Worm (Caenorhabditis elegans): ENCODE results near the gene R144.10.

R144.10 gene

ce11 chrIII:4960204-4960603 is 41.9 kb downstream of the R144.10 start, which contains the start of gene C27F2.4:
C27F2.4 (minus strand) TSS chrIII:4960304.
- TF ChIP-seq zip-5 (tag; optimal IDR thresholded peaks at IDR 0.05) (no peak), pax-1 (tag; optimal IDR thresholded peaks at IDR 0.05) (no peak), unc-55 (GFP tag; optimal IDR thresholded peaks at IDR 0.05) (no peak), dve-1 (tag; optimal IDR thresholded peaks at IDR 0.05) (no peak), tbx-2 (tag; optimal IDR thresholded peaks at IDR 0.05) (no peak), hlh-30 (tag; optimal IDR thresholded peaks at IDR 0.05; ENCODE audit: insufficient read depth) (no peak), ceh-30 (tag; optimal IDR thresholded peaks at IDR 0.05) (no peak), lim-6 (tag; optimal IDR thresholded peaks at IDR 0.05) (no peak), hlh-6 (tag; optimal IDR thresholded peaks at IDR 0.05) (no peak), sox-4 (tag; optimal IDR thresholded peaks at IDR 0.05) (no peak)

ce11 chrIII:4956566-4956965 is 45.6 kb downstream of the R144.10 start, which contains the start of gene C26E6.1:
C26E6.1 (plus strand) TSS chrIII:4956866.
- TF ChIP-seq ceh-31 (tag; optimal IDR thresholded peaks at IDR 0.05) = no peak

ce11 chrIII:4952970-4953369 is 49.2 kb downstream of the R144.10 start:
- TF ChIP-seq nfya-1 (tag; optimal IDR thresholded peaks at IDR 0.05) (peak; percentile 90), ceh-31 (tag; optimal IDR thresholded peaks at IDR 0.05) (no peak)

ce11 chrIII:4951824-4952223 is 50.3 kb downstream of the R144.10 start, which contains the start of gene flh-2:
flh-2 (plus strand) TSS chrIII:4952124.
- TF ChIP-seq ceh-31 (tag; optimal IDR thresholded peaks at IDR 0.05) (no peak), ztf-16 (tag; optimal IDR thresholded peaks at IDR 0.05) (no peak), fax-1 (tag; optimal IDR thresholded peaks at IDR 0.05) (no peak), K09A11.1 (tag; optimal IDR thresholded peaks at IDR 0.05; ENCODE audit: insufficient read depth) (no peak), nhr-232 (tag; optimal IDR thresholded peaks at IDR 0.05) (no peak), rnt-1 (tag; optimal IDR thresholded peaks at IDR 0.05) (no peak), odd-2 (tag; optimal IDR thresholded peaks at IDR 0.05) (no peak), fkh-10 (GFP tag; optimal IDR thresholded peaks at IDR 0.05) (no peak), npax-4 (tag; optimal IDR thresholded peaks at IDR 0.05) (no peak), che-1 (tag; optimal IDR thresholded peaks at IDR 0.05) (no peak), hlh-8 (tag; optimal IDR thresholded peaks at IDR 0.05) (no peak), ets-4 (tag; optimal IDR thresholded peaks at IDR 0.05) (no peak), tbx-2 (tag; optimal IDR thresholded peaks at IDR 0.05) (no peak), ceh-22 (tag; optimal IDR thresholded peaks at IDR 0.05) (no peak), lin-11 (tag; optimal IDR thresholded peaks at IDR 0.05) (no peak), hlh-6 (tag; optimal IDR thresholded peaks at IDR 0.05) (no peak)

Measured in whole organism, late embryonic.